Fruit fly (Drosophila melanogaster) whole organism, embryonic: ENCODE data around the gene FBXO11.

Experiments used
- Aef1 ChIP-seq: fragments of 200-800 bp; sonication (Bioruptor generic); IDR thresholded peaks from 3 replicates; pipeline ENCODE4 v1.3.6; 2022; ENCODE audit warnings: missing biosample characterization, missing genetic modification characterization
- B-H1 ChIP-seq: fragments of 200-800 bp; sonication (Bioruptor generic); IDR thresholded peaks from 3 replicates; pipeline ENCODE4 v1.3.6; 2022; ENCODE audit warnings: missing biosample characterization, missing genetic modification characterization
- Blimp-1 ChIP-seq: fragments of 200-800 bp; sonication (Bioruptor generic); optimal IDR thresholded peaks from 3 replicates; lab custom pipeline; 2018; ENCODE audit warnings: missing biosample characterization, missing genetic modification characterization, mild to moderate bottlenecking, moderate library complexity, missing genetic modification reagents
- CG10321 ChIP-seq: fragments of 200-800 bp; sonication (Bioruptor generic); IDR thresholded peaks from 2 replicates; pipeline ENCODE4 v1.3.6; 2022; ENCODE audit warnings: missing biosample characterization, missing genetic modification characterization
- CG13624 ChIP-seq: fragments of 200-800 bp; sonication (Bioruptor generic); optimal IDR thresholded peaks from 2 replicates; lab custom pipeline; 2016; ENCODE audit warnings: missing biosample characterization, missing genetic modification characterization
- CG14710 ChIP-seq: fragments of 200-800 bp; sonication (Bioruptor generic); optimal IDR thresholded peaks from 3 replicates; lab custom pipeline; 2019; ENCODE audit warnings: missing biosample characterization, mild to moderate bottlenecking, missing genetic modification characterization, moderate library complexity
- CG17328 ChIP-seq: fragments of 200-800 bp; sonication (Bioruptor generic); IDR thresholded peaks from 2 replicates; pipeline ENCODE4 v1.3.6; 2022; ENCODE audit warnings: missing biosample characterization, missing genetic modification characterization
- CG17802 ChIP-seq: fragments of 200-800 bp; sonication (Bioruptor generic); optimal IDR thresholded peaks from 2 replicates; lab custom pipeline; 2018; ENCODE audit warnings: missing biosample characterization, mild to moderate bottlenecking, missing genetic modification characterization, moderate library complexity
- CG17912 ChIP-seq: fragments of 200-800 bp; sonication (Bioruptor generic); optimal IDR thresholded peaks from 2 replicates; lab custom pipeline; 2018; ENCODE audit warnings: missing biosample characterization, mild to moderate bottlenecking, missing genetic modification characterization
- CG18764 ChIP-seq: fragments of 200-800 bp; sonication (Bioruptor generic); optimal IDR thresholded peaks from 3 replicates; lab custom pipeline; 2016; ENCODE audit warnings: missing biosample characterization, missing genetic modification characterization
- CG2116 ChIP-seq: fragments of 200-800 bp; sonication (Bioruptor generic); optimal IDR thresholded peaks from 3 replicates; lab custom pipeline; 2018; ENCODE audit warnings: missing biosample characterization, mild to moderate bottlenecking, missing genetic modification characterization
- CG2202 ChIP-seq: fragments of 200-800 bp; sonication (Bioruptor generic); optimal IDR thresholded peaks from 2 replicates; lab custom pipeline; 2018; ENCODE audit warnings: missing biosample characterization, mild to moderate bottlenecking, missing genetic modification characterization
- CG31388 ChIP-seq: fragments of 200-800 bp; sonication (Bioruptor generic); optimal IDR thresholded peaks from 2 replicates; lab custom pipeline; 2016; ENCODE audit warnings: missing biosample characterization, missing genetic modification characterization
- CG31441 ChIP-seq: fragments of 200-800 bp; sonication (Bioruptor generic); IDR thresholded peaks from 2 replicates; pipeline ENCODE4 v1.3.6; 2022; ENCODE audit warnings: missing biosample characterization, missing genetic modification characterization
- CG3995 ChIP-seq: fragments of 200-800 bp; sonication (Bioruptor generic); optimal IDR thresholded peaks from 3 replicates; lab custom pipeline; 2016; ENCODE audit warnings: missing biosample characterization, missing genetic modification characterization
- CG5180 ChIP-seq: fragments of 200-800 bp; sonication (Bioruptor generic); optimal IDR thresholded peaks from 3 replicates; lab custom pipeline; 2017; ENCODE audit warnings: missing biosample characterization, missing genetic modification characterization, mild to moderate bottlenecking, moderate library complexity, missing genetic modification reagents
- CG6654 ChIP-seq: fragments of 200-800 bp; sonication (Bioruptor generic); optimal IDR thresholded peaks from 2 replicates; lab custom pipeline; 2017; ENCODE audit warnings: missing biosample characterization, mild to moderate bottlenecking, missing genetic modification characterization
- CG6854 ChIP-seq: fragments of 200-800 bp; sonication (Bioruptor generic); optimal IDR thresholded peaks from 3 replicates; lab custom pipeline; 2017; ENCODE audit warnings: missing biosample characterization, mild to moderate bottlenecking, missing genetic modification characterization
- CG7357 ChIP-seq: fragments of 200-800 bp; sonication (Bioruptor generic); IDR thresholded peaks from 3 replicates; pipeline ENCODE4 v1.3.6; 2022; ENCODE audit warnings: missing biosample characterization, missing genetic modification characterization
- CG8290 ChIP-seq, 3 experiments: fragments of 200-800 bp; sonication (Bioruptor generic); optimal IDR thresholded peaks; 2 replicates each; lab custom pipeline; 2016 to 2019; ENCODE audit warnings: missing biosample characterization in 3 of 3, missing genetic modification characterization in 3 of 3, mild to moderate bottlenecking in 2 of 3, moderate library complexity in 1 of 3
- CG8359 ChIP-seq: fragments of 200-800 bp; sonication (Bioruptor generic); optimal IDR thresholded peaks from 2 replicates; lab custom pipeline; 2017; ENCODE audit warnings: missing biosample characterization, mild to moderate bottlenecking, missing genetic modification characterization, borderline replicate concordance
- CG9797 ChIP-seq: fragments of 200-800 bp; sonication (Bioruptor generic); optimal IDR thresholded peaks from 3 replicates; lab custom pipeline; 2018; ENCODE audit warnings: missing biosample characterization, mild to moderate bottlenecking, missing genetic modification characterization
- D19A ChIP-seq: fragments of 200-800 bp; optimal IDR thresholded peaks from 3 replicates; lab custom pipeline; 2019; ENCODE audit warnings: missing biosample characterization, mild to moderate bottlenecking, missing genetic modification characterization, moderate library complexity
- Dref ChIP-seq: fragments of 200-800 bp; sonication (Bioruptor generic); IDR thresholded peaks from 2 replicates; pipeline ENCODE4 v1.3.6; 2022; ENCODE audit warnings: missing biosample characterization, missing genetic modification characterization
- Fer2 ChIP-seq: fragments of 200-800 bp; sonication (Bioruptor generic); optimal IDR thresholded peaks from 2 replicates; lab custom pipeline; 2018; ENCODE audit warnings: missing biosample characterization, mild to moderate bottlenecking, missing genetic modification characterization, moderate library complexity
- HmgZ ChIP-seq: fragments of 200-800 bp; sonication (Bioruptor generic); optimal IDR thresholded peaks from 2 replicates; lab custom pipeline; 2018; ENCODE audit warnings: missing biosample characterization, mild to moderate bottlenecking, missing genetic modification characterization
- Lpt ChIP-seq: fragments of >200 bp; optimal IDR thresholded peaks from 2 replicates; lab custom pipeline; 2018; ENCODE audit warnings: missing biosample characterization, missing genetic modification characterization
- Nf-YB ChIP-seq: fragments of 200-800 bp; sonication (Bioruptor generic); optimal IDR thresholded peaks from 3 replicates; lab custom pipeline; 2019; ENCODE audit warnings: missing biosample characterization, mild to moderate bottlenecking, missing genetic modification characterization, moderate library complexity
- al ChIP-seq: fragments of 200-800 bp; sonication (Bioruptor generic); IDR thresholded peaks from 2 replicates; pipeline ENCODE4 v1.3.6; 2022; ENCODE audit warnings: missing biosample characterization, missing genetic modification characterization
- ato ChIP-seq: fragments of 200-800 bp; sonication (Bioruptor generic); IDR thresholded peaks from 2 replicates; pipeline ENCODE4 v1.3.6; 2022; ENCODE audit warnings: missing biosample characterization, missing genetic modification characterization; ENCODE audit not compliant: partially characterized antibody
- btn ChIP-seq: fragments of 200-800 bp; sonication (Bioruptor generic); optimal IDR thresholded peaks from 2 replicates; lab custom pipeline; 2016; ENCODE audit warnings: missing biosample characterization, missing genetic modification characterization
- crp ChIP-seq, 2 experiments: fragments of 200-800 bp; sonication (Bioruptor generic); optimal IDR thresholded peaks; 2 replicates in 1 of 2; 3 replicates in 1 of 2; lab custom pipeline; 2017; ENCODE audit warnings: missing biosample characterization in 2 of 2, missing genetic modification characterization in 2 of 2, mild to moderate bottlenecking in 1 of 2, moderate library complexity in 1 of 2
- esg ChIP-seq: fragments of 200-800 bp; sonication (Bioruptor generic); conservative IDR thresholded peaks from 2 replicates; pipeline ENCODE4 v1.3.6; 2022; ENCODE audit warnings: missing biosample characterization, missing genetic modification characterization
- eve ChIP-seq, 2 experiments: fragments of >200 bp; optimal IDR thresholded peaks; 2 replicates each; lab custom pipeline; 2017; ENCODE audit warnings: missing biosample characterization in 2 of 2, missing genetic modification characterization in 2 of 2
- gcm2 ChIP-seq: fragments of 200-800 bp; sonication (Bioruptor generic); optimal IDR thresholded peaks from 2 replicates; lab custom pipeline; 2016; ENCODE audit warnings: missing biosample characterization, missing genetic modification characterization
- gem ChIP-seq: fragments of 200-800 bp; sonication (Bioruptor generic); optimal IDR thresholded peaks from 2 replicates; lab custom pipeline; 2019; ENCODE audit warnings: missing biosample characterization, mild to moderate bottlenecking, missing genetic modification characterization, moderate library complexity
- hth ChIP-seq: fragments of >200 bp; optimal IDR thresholded peaks from 2 replicates; lab custom pipeline; 2017; ENCODE audit warnings: inconsistent platforms
- kay ChIP-seq: fragments of 200-800 bp; sonication (Bioruptor generic); optimal IDR thresholded peaks from 2 replicates; lab custom pipeline; 2016; ENCODE audit warnings: missing biosample characterization, missing genetic modification characterization
- maf-S ChIP-seq: fragments of 200-800 bp; sonication (Bioruptor generic); optimal IDR thresholded peaks from 2 replicates; lab custom pipeline; 2016; ENCODE audit warnings: missing biosample characterization, missing genetic modification characterization
- mirr ChIP-seq: fragments of 200-800 bp; sonication (Bioruptor generic); optimal IDR thresholded peaks from 3 replicates; lab custom pipeline; 2018; ENCODE audit warnings: missing biosample characterization, mild to moderate bottlenecking, missing genetic modification characterization
- mld ChIP-seq: fragments of 200-800 bp; sonication (Bioruptor generic); IDR thresholded peaks from 3 replicates; pipeline ENCODE4 v1.3.6; 2022; ENCODE audit warnings: missing biosample characterization, missing genetic modification characterization; ENCODE audit not compliant: partially characterized antibody
- odd ChIP-seq: fragments of 200-800 bp; sonication (Bioruptor generic); optimal IDR thresholded peaks from 2 replicates; lab custom pipeline; 2017; ENCODE audit warnings: missing biosample characterization, mild to moderate bottlenecking, missing genetic modification characterization
- p53 ChIP-seq: fragments of 200-800 bp; sonication (Bioruptor generic); optimal IDR thresholded peaks from 2 replicates; lab custom pipeline; 2016; ENCODE audit warnings: missing biosample characterization, missing genetic modification characterization
- peb ChIP-seq: fragments of 200-800 bp; sonication (Bioruptor generic); IDR thresholded peaks from 2 replicates; pipeline ENCODE4 v1.3.6; 2022; ENCODE audit warnings: missing biosample characterization, missing genetic modification characterization
- pho ChIP-seq: fragments of 200-800 bp; sonication (Bioruptor generic); optimal IDR thresholded peaks from 2 replicates; lab custom pipeline; 2016; ENCODE audit warnings: missing biosample characterization, missing genetic modification characterization
- schlank ChIP-seq: fragments of 200-800 bp; sonication (Bioruptor generic); optimal IDR thresholded peaks from 2 replicates; lab custom pipeline; 2018; ENCODE audit warnings: missing biosample characterization, mild to moderate bottlenecking, missing genetic modification characterization
- tll ChIP-seq, 2 experiments: fragments of 200-800 bp in 1 of 2; fragments of >200 bp in 1 of 2; sonication (Bioruptor generic) in 1 of 2; optimal IDR thresholded peaks; 2 replicates each; lab custom pipeline; 2017 to 2019; ENCODE audit warnings: missing biosample characterization in 2 of 2, missing genetic modification characterization in 2 of 2, mild to moderate bottlenecking in 1 of 2, moderate library complexity in 1 of 2
- toy ChIP-seq: fragments of 200-800 bp; sonication (Bioruptor generic); IDR thresholded peaks from 2 replicates; pipeline ENCODE4 v1.3.6; 2022; ENCODE audit warnings: missing biosample characterization, missing genetic modification characterization
- wor ChIP-seq: fragments of 200-800 bp; sonication (Bioruptor generic); IDR thresholded peaks from 2 replicates; pipeline ENCODE4 v1.3.6; 2022; ENCODE audit warnings: missing biosample characterization, missing genetic modification characterization
- yki ChIP-seq: fragments of >200 bp; optimal IDR thresholded peaks from 3 replicates; lab custom pipeline; 2018

The FBXO11 gene

DNA sequence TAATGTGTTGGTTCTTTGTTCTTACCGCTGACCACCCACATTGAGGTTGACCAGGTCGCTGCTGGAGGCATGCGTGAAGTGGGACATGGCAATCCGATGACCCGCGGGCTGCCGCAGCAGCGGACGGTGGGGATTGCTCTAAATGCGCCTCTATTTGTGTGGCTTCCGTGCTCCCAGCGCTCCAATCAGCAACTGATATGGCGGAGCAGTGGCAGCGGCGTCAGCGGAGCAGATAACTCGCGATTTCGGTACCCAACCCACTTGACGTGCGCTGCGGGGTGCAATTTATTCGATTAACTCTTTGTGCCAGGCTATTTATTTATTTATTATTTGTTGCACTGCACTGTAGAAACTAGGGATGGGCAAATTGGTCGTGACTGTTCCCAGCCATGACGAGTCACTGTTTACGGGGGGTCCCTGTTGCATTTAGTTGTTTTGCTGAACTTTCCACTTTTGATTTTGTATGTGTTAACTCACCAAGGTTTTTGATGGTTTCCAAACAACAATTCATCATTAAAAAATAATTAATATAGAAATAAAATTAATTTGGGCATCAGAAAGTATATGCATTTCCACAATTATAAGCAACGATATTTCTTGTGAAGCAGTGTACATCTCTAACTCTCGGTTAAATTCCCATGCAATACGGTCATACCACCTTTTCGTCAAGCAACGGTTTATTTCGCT lies 8.4 kb downstream of the FBXO11 start, which contains the start of the genes CG9467 and CG8526 (continued):
- TF ChIP-seq Lpt (GFP tag; lab: Kevin White, UChicago) (no peak), odd (GFP tag; lab: Kevin White, UChicago) (no peak), mld (GFP tag; lab: Robert Waterston, UW) (peak; percentile 23; the same call in 1 of the 3 replicates), CG5180 (GFP tag; lab: Kevin White, UChicago) (no peak), CG8290 (GFP tag; optimal IDR thresholded peaks at IDR 0.05; lab: Kevin White, UChicago) (peak; percentile 60), CG8290 (tag; optimal IDR thresholded peaks at IDR 0.05; lab: Kevin White, UChicago) (no peak), CG6654 (GFP tag; lab: Kevin White, UChicago) (no peak), CG2202 (tag; lab: Kevin White, UChicago) (no peak), pho (peak; percentile 11), Nf-YB (GFP tag; lab: Kevin White, UChicago) (no peak), HmgZ (tag; lab: Kevin White, UChicago) (peak; percentile 51), CG10321 (GFP tag; lab: Robert Waterston, UW) (no peak), CG14710 (tag; lab: Kevin White, UChicago) (peak; percentile 90), CG13624 (peak; percentile 58), toy (GFP tag; lab: Robert Waterston, UW) (no peak), tll (GFP tag; optimal IDR thresholded peaks at IDR 0.05; lab: Kevin White, UChicago) (peak in 1 of 2 experiments; percentile 44), CG8359 (GFP tag; lab: Kevin White, UChicago) (no peak), gcm2 (GFP tag; lab: Kevin White, UChicago) (no peak), Fer2 (tag; lab: Kevin White, UChicago) (peak; percentile 30), peb (GFP tag; lab: Robert Waterston, UW) (no peak), mirr (no peak), esg (GFP tag; lab: Robert Waterston, UW) (peak; percentile 46; the same call in 1 of the 2 replicates), CG9797 (GFP tag; lab: Kevin White, UChicago) (peak; percentile 85), B-H1 (GFP tag; lab: Robert Waterston, UW) (no peak), CG31388 (peak; percentile 65), yki (no peak), schlank (no peak), Blimp-1 (no peak), CG6854 (GFP tag; lab: Kevin White, UChicago) (no peak), CG17912 (GFP tag; lab: Kevin White, UChicago) (no peak), crp (GFP tag; optimal IDR thresholded peaks at IDR 0.05; lab: Kevin White, UChicago) (peak in 1 of 2 experiments; percentile 15), p53 (GFP tag; lab: Kevin White, UChicago) (no peak), CG3995 (GFP tag; lab: Kevin White, UChicago) (peak; percentile 99), al (GFP tag; lab: Robert Waterston, UW) (peak; percentile 57), hth (no peak), Dref (GFP tag; lab: Robert Waterston, UW) (peak; percentile 34; the same call in 1 of the 2 replicates), gem (tag; lab: Kevin White, UChicago) (no peak), CG7357 (GFP tag; lab: Robert Waterston, UW) (peak; percentile 50; the same call in 1 of the 3 replicates), CG17328 (GFP tag; lab: Robert Waterston, UW) (no peak), CG31441 (GFP tag; lab: Robert Waterston, UW) (peak; percentile 97), ato (GFP tag; lab: Robert Waterston, UW) (no peak), CG18764 (GFP tag; lab: Kevin White, UChicago) (no peak), wor (GFP tag; lab: Robert Waterston, UW) (no peak), CG17802 (tag; lab: Kevin White, UChicago) (no peak), eve (GFP tag; optimal IDR thresholded peaks at IDR 0.05; lab: Kevin White, UChicago) (no peak), D19A (tag; lab: Kevin White, UChicago) (no peak), Aef1 (GFP tag; lab: Robert Waterston, UW) (peak; percentile 69), kay (no peak), maf-S (GFP tag; lab: Kevin White, UChicago) (peak; percentile 2), CG2116 (GFP tag; lab: Kevin White, UChicago) (peak; percentile 77), btn (GFP tag; lab: Kevin White, UChicago) (no peak)
